Fruit fly (Drosophila melanogaster): ENCODE measurements around the gene mEFG1.

The mEFG1 gene

dm6 chr2L:7216272-7216671 lies 6.6 kb downstream of the mEFG1 start:
- no peak for TF ChIP-seq CG12768 (GFP tag; optimal IDR thresholded peaks at IDR 0.05)
- TF ChIP-seq cic (GFP tag; optimal IDR thresholded peaks at IDR 0.05): peak; percentile 41

dm6 chr2L:7215657-7216056 lies 7.2 kb downstream of the mEFG1 start:
- no peak for TF ChIP-seq CG5204 (GFP tag; optimal IDR thresholded peaks at IDR 0.05)
- TF ChIP-seq CG11617 (GFP tag; optimal IDR thresholded peaks at IDR 0.05): no peak
- no peak for TF ChIP-seq ovo (GFP tag; optimal IDR thresholded peaks at IDR 0.05)
- TF ChIP-seq CG7045 (GFP tag; optimal IDR thresholded peaks at IDR 0.05): no peak
- no peak for TF ChIP-seq CG1620 (GFP tag; optimal IDR thresholded peaks at IDR 0.05)
- TF ChIP-seq kay (GFP tag; ENCODE audit: borderline replicate concordance): no peak
- no peak for TF ChIP-seq CG12768 (GFP tag; optimal IDR thresholded peaks at IDR 0.05)
- no peak for TF ChIP-seq pad (GFP tag; optimal IDR thresholded peaks at IDR 0.05)
- no peak for TF ChIP-seq toe (GFP tag; optimal IDR thresholded peaks at IDR 0.05)
- no peak for TF ChIP-seq CG14711 (tag; optimal IDR thresholded peaks at IDR 0.05)

- peak; percentile 15 for TF ChIP-seq tj (GFP tag; optimal IDR thresholded peaks at IDR 0.05)
- TF ChIP-seq CG33017 (tag; optimal IDR thresholded peaks at IDR 0.05): peak; percentile 19
- no peak for TF ChIP-seq pad (GFP tag; optimal IDR thresholded peaks at IDR 0.05)
- peak; percentile 66 for TF ChIP-seq cic (GFP tag; optimal IDR thresholded peaks at IDR 0.05)
- TF ChIP-seq CG7045 (GFP tag; optimal IDR thresholded peaks at IDR 0.05): no peak
- peak; percentile 88 for TF ChIP-seq kay (GFP tag; ENCODE audit: borderline replicate concordance)
- peak; percentile 26 for TF ChIP-seq CG12768 (GFP tag; optimal IDR thresholded peaks at IDR 0.05)
- TF ChIP-seq cnc (optimal IDR thresholded peaks at IDR 0.05): no peak
- TF ChIP-seq CG14711 (tag; optimal IDR thresholded peaks at IDR 0.05): no peak
Measured at dm6 chr2L:7214885-7215284, 8.0 kb downstream of the mEFG1 start.

dm6 chr2L:7213532-7213931 lies 9.3 kb downstream of the mEFG1 start:
- no peak for TF ChIP-seq CG14711 (tag; optimal IDR thresholded peaks at IDR 0.05)
- no peak for TF ChIP-seq CG11617 (GFP tag; optimal IDR thresholded peaks at IDR 0.05)
- no peak for TF ChIP-seq tj (GFP tag; optimal IDR thresholded peaks at IDR 0.05)
- TF ChIP-seq cnc (optimal IDR thresholded peaks at IDR 0.05): no peak
- TF ChIP-seq toe (GFP tag; optimal IDR thresholded peaks at IDR 0.05): no peak
- no peak for TF ChIP-seq pad (GFP tag; optimal IDR thresholded peaks at IDR 0.05)
- TF ChIP-seq bab1 (GFP tag; optimal IDR thresholded peaks at IDR 0.05): no peak
- no peak for TF ChIP-seq CG5204 (GFP tag; optimal IDR thresholded peaks at IDR 0.05)
- no peak for TF ChIP-seq ovo (GFP tag; optimal IDR thresholded peaks at IDR 0.05)
- no peak for TF ChIP-seq Hr96 (GFP tag; optimal IDR thresholded peaks at IDR 0.05)
- no peak for TF ChIP-seq cic (GFP tag; optimal IDR thresholded peaks at IDR 0.05)
- TF ChIP-seq Mnt (GFP tag; optimal IDR thresholded peaks at IDR 0.05): no peak
- TF ChIP-seq CG1620 (GFP tag; optimal IDR thresholded peaks at IDR 0.05): no peak
- no peak for TF ChIP-seq CG12768 (GFP tag; optimal IDR thresholded peaks at IDR 0.05)
- TF ChIP-seq CG7101 (tag; optimal IDR thresholded peaks at IDR 0.05): no peak
- no peak for TF ChIP-seq Clk (GFP tag; optimal IDR thresholded peaks at IDR 0.05)
- TF ChIP-seq kay (GFP tag; ENCODE audit: borderline replicate concordance): no peak
- TF ChIP-seq CG7045 (GFP tag; optimal IDR thresholded peaks at IDR 0.05): no peak

dm6 chr2L:7207660-7208059 lies 15.2 kb downstream of the mEFG1 start:
- TF ChIP-seq tj (GFP tag; optimal IDR thresholded peaks at IDR 0.05) (no peak), Mnt (GFP tag; optimal IDR thresholded peaks at IDR 0.05) (no peak), CG7101 (tag; optimal IDR thresholded peaks at IDR 0.05) (no peak), CG1620 (GFP tag; optimal IDR thresholded peaks at IDR 0.05) (no peak), kay (GFP tag; ENCODE audit: borderline replicate concordance) (no peak), CG11617 (GFP tag; optimal IDR thresholded peaks at IDR 0.05) (no peak), cic (GFP tag; optimal IDR thresholded peaks at IDR 0.05) (no peak), CG7045 (GFP tag; optimal IDR thresholded peaks at IDR 0.05) (no peak), bab1 (GFP tag; optimal IDR thresholded peaks at IDR 0.05) (no peak), pad (GFP tag; optimal IDR thresholded peaks at IDR 0.05) (no peak), CG33017 (tag; optimal IDR thresholded peaks at IDR 0.05) (no peak)

dm6 chr2L:7204172-7204482 lies 18.8 kb downstream of the mEFG1 start, which contains the start of gene CG4502:
Gene CG4502, minus strand, starts transcription at chr2L:7204264.
- no peak for TF ChIP-seq CG14711 (tag; optimal IDR thresholded peaks at IDR 0.05)
- TF ChIP-seq CG12768 (GFP tag; optimal IDR thresholded peaks at IDR 0.05): no peak
- no peak for TF ChIP-seq cnc (optimal IDR thresholded peaks at IDR 0.05)
- TF ChIP-seq CG7101 (tag; optimal IDR thresholded peaks at IDR 0.05): peak; percentile 23
- no peak for TF ChIP-seq cic (GFP tag; optimal IDR thresholded peaks at IDR 0.05)
- TF ChIP-seq kay (GFP tag; ENCODE audit: borderline replicate concordance): no peak
- no peak for TF ChIP-seq Clk (GFP tag; optimal IDR thresholded peaks at IDR 0.05)
- no peak for TF ChIP-seq toe (GFP tag; optimal IDR thresholded peaks at IDR 0.05)
- TF ChIP-seq tj (GFP tag; optimal IDR thresholded peaks at IDR 0.05): no peak
- peak; percentile 12 for TF ChIP-seq CG11617 (GFP tag; optimal IDR thresholded peaks at IDR 0.05)
- TF ChIP-seq ovo (GFP tag; optimal IDR thresholded peaks at IDR 0.05): no peak
- TF ChIP-seq Mnt (GFP tag; optimal IDR thresholded peaks at IDR 0.05): no peak
- TF ChIP-seq bab1 (GFP tag; optimal IDR thresholded peaks at IDR 0.05): peak; percentile 67
- TF ChIP-seq CG5204 (GFP tag; optimal IDR thresholded peaks at IDR 0.05): no peak
- no peak for TF ChIP-seq Crg-1 (GFP tag; optimal IDR thresholded peaks at IDR 0.05)
- TF ChIP-seq CG7045 (GFP tag; optimal IDR thresholded peaks at IDR 0.05): peak; percentile 20
- no peak for TF ChIP-seq Hr96 (GFP tag; optimal IDR thresholded peaks at IDR 0.05)
- no peak for TF ChIP-seq pad (GFP tag; optimal IDR thresholded peaks at IDR 0.05)
- TF ChIP-seq CG1620 (GFP tag; optimal IDR thresholded peaks at IDR 0.05): peak; percentile 57
- no peak for TF ChIP-seq CG33017 (tag; optimal IDR thresholded peaks at IDR 0.05)
